Fruit fly (Drosophila melanogaster) whole organism: ENCODE results near the gene msl-2.

Experiments used
- CG8478 ChIP-seq: fragments of >200 bp; optimal IDR thresholded peaks from 2 replicates; lab custom pipeline; 2018; ENCODE audit warnings: inconsistent platforms
- Dll ChIP-seq: fragments of >200 bp; optimal IDR thresholded peaks from 2 replicates; lab custom pipeline; 2017
- EcR ChIP-seq, 2 experiments: fragments of >200 bp; optimal IDR thresholded peaks; 2 replicates each; lab custom pipeline; 2017; ENCODE audit warnings: missing biosample characterization in 2 of 2, missing genetic modification characterization in 2 of 2, missing genetic modification reagents in 2 of 2
- pan ChIP-seq: fragments of >200 bp; optimal IDR thresholded peaks from 2 replicates; lab custom pipeline; 2017
- psq ChIP-seq: fragments of >200 bp; optimal IDR thresholded peaks from 2 replicates; lab custom pipeline; 2017
- usp ChIP-seq: fragments of >200 bp; optimal IDR thresholded peaks from 2 replicates; lab custom pipeline; 2017; ENCODE audit warnings: missing biosample characterization, missing genetic modification characterization, mixed read lengths

The msl-2 gene

dm6 chr2L:3469869-3470268 is 4.0 kb upstream of the msl-2 start, which contains the start of the genes Pif1 and CG31776:
Gene Pif1, minus strand, starts transcription at chr2L:3470004.
Gene CG31776, plus strand, starts transcription at chr2L:3470182.
- TF ChIP-seq CG8478 (lab: Kevin White, UChicago), result no peak
- TF ChIP-seq usp (GFP tag; lab: Kevin White, UChicago), result no peak

dm6 chr2L:3466846-3467245 is 934 bp upstream of the msl-2 start:
- TF ChIP-seq Dll (lab: Kevin White, UChicago) (no peak), pan (lab: Kevin White, UChicago) (no peak), usp (GFP tag; lab: Kevin White, UChicago) (no peak), EcR (GFP tag; optimal IDR thresholded peaks at IDR 0.05; lab: Kevin White, UChicago) (no peak), psq (lab: Kevin White, UChicago) (no peak), CG8478 (lab: Kevin White, UChicago) (no peak)

dm6 chr2L:3465426-3465825 is 486 bp downstream of the msl-2 start:
- TF ChIP-seq usp (GFP tag; lab: Kevin White, UChicago) (no peak), EcR (GFP tag; optimal IDR thresholded peaks at IDR 0.05; lab: Kevin White, UChicago) (no peak), pan (lab: Kevin White, UChicago) (no peak), CG8478 (lab: Kevin White, UChicago) (no peak), psq (lab: Kevin White, UChicago) (no peak), Dll (lab: Kevin White, UChicago) (no peak)

dm6 chr2L:3461760-3462159 is 4.2 kb downstream of the msl-2 start, which contains the start of gene CG3246:
Gene CG3246, minus strand, starts transcription at chr2L:3461952.
- TF ChIP-seq Dll (lab: Kevin White, UChicago) (no peak), CG8478 (lab: Kevin White, UChicago) (no peak), psq (lab: Kevin White, UChicago) (no peak), usp (GFP tag; lab: Kevin White, UChicago) (no peak), pan (lab: Kevin White, UChicago) (no peak), EcR (GFP tag; optimal IDR thresholded peaks at IDR 0.05; lab: Kevin White, UChicago) (no peak)

- TF ChIP-seq EcR (GFP tag; optimal IDR thresholded peaks at IDR 0.05; lab: Kevin White, UChicago) (no peak), psq (lab: Kevin White, UChicago) (no peak), CG8478 (lab: Kevin White, UChicago) (no peak), pan (lab: Kevin White, UChicago) (no peak), usp (GFP tag; lab: Kevin White, UChicago) (no peak), Dll (lab: Kevin White, UChicago) (no peak)
Observed at dm6 chr2L:3457007-3457406, 8.9 kb downstream of the msl-2 start, which contains the start of the genes Cog3 and Sec5. Gene Cog3, minus strand, starts transcription at chr2L:3457064. Gene Sec5, plus strand, starts transcription at chr2L:3457302.

- no peak for TF ChIP-seq psq (lab: Kevin White, UChicago)
- TF ChIP-seq EcR (GFP tag; optimal IDR thresholded peaks at IDR 0.05; lab: Kevin White, UChicago), result no peak
- TF ChIP-seq pan (lab: Kevin White, UChicago), result no peak
- TF ChIP-seq CG8478 (lab: Kevin White, UChicago), result no peak
- no peak for TF ChIP-seq usp (GFP tag; lab: Kevin White, UChicago)
- no peak for TF ChIP-seq Dll (lab: Kevin White, UChicago)
Observed at dm6 chr2L:3452286-3452685, 13.6 kb downstream of the msl-2 start, which contains the start of gene CG12795. Gene CG12795, plus strand, starts transcription at chr2L:3452466.

- TF ChIP-seq CG8478 (lab: Kevin White, UChicago) (no peak), pan (lab: Kevin White, UChicago) (no peak), EcR (GFP tag; optimal IDR thresholded peaks at IDR 0.05; lab: Kevin White, UChicago) (no peak), Dll (lab: Kevin White, UChicago) (no peak), usp (GFP tag; lab: Kevin White, UChicago) (no peak), psq (lab: Kevin White, UChicago) (no peak)
Observed at dm6 chr2L:3449555-3450320, 16.2 kb downstream of the msl-2 start, which contains the start of gene Snx1. Gene Snx1, plus strand, starts transcription at chr2L:3449683.

- TF ChIP-seq EcR (GFP tag; optimal IDR thresholded peaks at IDR 0.05; lab: Kevin White, UChicago), result no peak
- no peak for TF ChIP-seq psq (lab: Kevin White, UChicago)
- no peak for TF ChIP-seq usp (GFP tag; lab: Kevin White, UChicago)
- no peak for TF ChIP-seq pan (lab: Kevin White, UChicago)
- no peak for TF ChIP-seq Dll (lab: Kevin White, UChicago)
- TF ChIP-seq CG8478 (lab: Kevin White, UChicago), result no peak
Observed at dm6 chr2L:3445655-3446054, 20.3 kb downstream of the msl-2 start, which contains the start of gene CG2772. Gene CG2772, plus strand, starts transcription at chr2L:3445992.

- no peak for TF ChIP-seq Dll (lab: Kevin White, UChicago)
- TF ChIP-seq EcR (GFP tag; optimal IDR thresholded peaks at IDR 0.05; lab: Kevin White, UChicago), result no peak
- TF ChIP-seq CG8478 (lab: Kevin White, UChicago), result no peak
- no peak for TF ChIP-seq pan (lab: Kevin White, UChicago)
Observed at dm6 chr2L:3444789-3445188, 21.1 kb downstream of the msl-2 start.

- TF ChIP-seq usp (GFP tag; lab: Kevin White, UChicago) (no peak), EcR (GFP tag; optimal IDR thresholded peaks at IDR 0.05; lab: Kevin White, UChicago) (no peak), CG8478 (lab: Kevin White, UChicago) (no peak), psq (lab: Kevin White, UChicago) (no peak), Dll (lab: Kevin White, UChicago) (no peak), pan (lab: Kevin White, UChicago) (no peak)
Observed at dm6 chr2L:3441673-3442072, 24.2 kb downstream of the msl-2 start.

dm6 chr2L:3441158-3441557 is 24.8 kb downstream of the msl-2 start:
- no peak for TF ChIP-seq Dll (lab: Kevin White, UChicago)
- TF ChIP-seq EcR (GFP tag; optimal IDR thresholded peaks at IDR 0.05; lab: Kevin White, UChicago), result no peak
- no peak for TF ChIP-seq pan (lab: Kevin White, UChicago)
- no peak for TF ChIP-seq psq (lab: Kevin White, UChicago)
- TF ChIP-seq usp (GFP tag; lab: Kevin White, UChicago), result no peak
- no peak for TF ChIP-seq CG8478 (lab: Kevin White, UChicago)
